Worm (Caenorhabditis elegans) whole organism, late embryonic: Measurements from ENCODE around the gene C02D5.2.

Experiments used
- C38D4.7 ChIP-seq: fragments of 200-800 bp; sonication (Bioruptor generic); optimal IDR thresholded peaks from 2 replicates; lab custom pipeline; 2018; ENCODE audit warnings: mild to moderate bottlenecking, missing genetic modification characterization, moderate library complexity, missing compliant biosample characterization
- Y22D7AL.16 ChIP-seq: sonication (generic microtip); optimal IDR thresholded peaks from 2 replicates; lab custom pipeline; 2016; ENCODE audit warnings: missing genetic modification characterization, missing compliant biosample characterization
- ama-1 ChIP-seq: fragments of 150-350 bp; optimal IDR thresholded peaks from 2 replicates; lab custom pipeline; 2014
- elt-2 ChIP-seq: sonication (generic microtip); optimal IDR thresholded peaks from 2 replicates; lab custom pipeline; 2016; ENCODE audit warnings: missing genetic modification reagents, missing genetic modification characterization, missing compliant biosample characterization
- hlh-30 ChIP-seq: sonication (generic microtip); optimal IDR thresholded peaks from 2 replicates; lab custom pipeline; 2017; ENCODE audit warnings: antibody characterized with exemption, missing genetic modification characterization, missing compliant biosample characterization; ENCODE audit not compliant: insufficient read depth
- pag-3 ChIP-seq: sonication (generic microtip); optimal IDR thresholded peaks from 2 replicates; lab custom pipeline; 2016; ENCODE audit warnings: missing compliant biosample characterization, missing genetic modification characterization, borderline replicate concordance
- pha-4 ChIP-seq: fragments of 150-350 bp; optimal IDR thresholded peaks from 2 replicates; lab custom pipeline; 2018; ENCODE audit warnings: missing biosample characterization, missing genetic modification reagents, missing genetic modification characterization
- sdc-2 ChIP-seq: sonication (generic microtip); optimal IDR thresholded peaks from 2 replicates; lab custom pipeline; 2016; ENCODE audit warnings: missing genotype, missing genetic modification characterization, missing compliant biosample characterization

DNA sequence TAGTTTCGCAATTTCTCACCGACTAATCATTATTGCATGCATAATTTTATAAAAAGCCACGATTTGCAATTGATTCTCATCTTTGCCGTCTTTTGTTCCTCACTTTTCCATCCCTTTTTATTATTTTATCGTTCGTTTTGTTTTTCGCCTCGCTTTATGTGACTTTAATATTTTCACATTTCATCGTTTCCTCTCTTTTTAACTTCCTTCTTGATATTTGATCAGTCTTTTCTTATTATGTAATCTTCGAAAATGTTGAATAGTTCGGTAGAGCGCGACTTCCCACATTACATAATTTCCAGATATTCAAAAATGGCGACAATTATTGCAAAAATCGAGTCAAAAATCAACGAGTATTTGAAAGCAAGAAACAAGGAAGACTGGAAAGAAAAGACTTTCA lies 48.4 kb downstream of the C02D5.2 start, which contains the start of gene C06E1.1:
- no peak for TF ChIP-seq sdc-2 (tag; lab: Kevin White, UChicago)
- TF ChIP-seq C38D4.7: no peak
- TF ChIP-seq ama-1 (lab: Kevin White, UChicago): no peak
- TF ChIP-seq Y22D7AL.16 (tag; lab: Kevin White, UChicago): no peak
- no peak for TF ChIP-seq pag-3 (tag; lab: Kevin White, UChicago)
- no peak for TF ChIP-seq hlh-30 (tag; lab: Kevin White, UChicago)
- no peak for TF ChIP-seq elt-2 (tag; lab: Kevin White, UChicago)
- TF ChIP-seq pha-4: no peak
